Worm (Caenorhabditis elegans): Measurements from ENCODE around the gene Y41D4A.1.

DNA sequence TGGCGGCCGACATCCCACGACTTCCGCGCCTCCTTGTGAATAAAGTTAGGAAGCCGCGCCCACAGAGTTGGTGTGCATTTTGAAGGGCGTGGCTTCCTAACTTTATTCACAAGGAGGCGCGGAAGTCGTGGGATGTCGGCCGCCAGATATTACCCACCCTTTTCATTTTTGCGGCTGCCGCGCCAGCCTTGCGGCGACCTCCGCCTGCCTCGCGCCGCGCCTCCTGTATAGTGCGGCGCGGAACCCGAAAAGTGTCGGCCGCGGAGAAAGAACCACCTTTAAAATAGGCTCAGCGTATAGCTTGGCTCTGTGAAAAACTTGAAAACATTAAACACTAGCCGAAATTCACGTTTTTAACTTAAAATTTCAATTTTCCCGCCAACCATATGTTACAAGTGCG is 8.5 kb upstream of the Y41D4A.1 start:
- no peak for TF ChIP-seq tab-1 (GFP tag; IDR thresholded peaks at IDR 0.05)
- TF ChIP-seq cog-1 (tag; optimal IDR thresholded peaks at IDR 0.05) = no peak
- no peak for TF ChIP-seq ztf-29 (GFP tag; IDR thresholded peaks at IDR 0.05)
- no peak for TF ChIP-seq flt-1 (GFP tag; IDR thresholded peaks at IDR 0.05)
- no peak for TF ChIP-seq ref-1 (GFP tag; conservative IDR thresholded peaks at IDR 0.05)
- TF ChIP-seq ztf-23 (GFP tag; IDR thresholded peaks at IDR 0.05) = no peak
- TF ChIP-seq klf-2 (GFP tag; conservative IDR thresholded peaks at IDR 0.05) = no peak
- TF ChIP-seq T22C8.4 (GFP tag; IDR thresholded peaks at IDR 0.05) = no peak
- no peak for TF ChIP-seq med-1 (GFP tag; optimal IDR thresholded peaks at IDR 0.05; ENCODE audit: insufficient read depth)
